Fruit fly (Drosophila melanogaster) whole organism, embryonic: Measurements from ENCODE around the gene CG31174.
A peak's percentile ranks its signal among the peaks of the same experiment; 100 is the strongest.

Source experiments
- Awh ChIP-seq: fragments of 200-800 bp; sonication (Bioruptor generic); IDR thresholded peaks from 2 replicates; pipeline ENCODE4, ENCODE4 v1.3.6; 2022; ENCODE audit warnings: missing biosample characterization, missing genetic modification characterization
- CG10209 ChIP-seq: fragments of 200-800 bp; sonication (Bioruptor generic); optimal IDR thresholded peaks from 3 replicates; lab custom pipeline; 2017; ENCODE audit warnings: missing biosample characterization, mild to moderate bottlenecking, missing genetic modification characterization, missing genetic modification reagents
- CG10366 ChIP-seq: fragments of 200-800 bp; sonication (Bioruptor generic); IDR thresholded peaks from 2 replicates; pipeline ENCODE4 v1.3.6; 2022; ENCODE audit warnings: missing biosample characterization, missing genetic modification characterization
- CG10431 ChIP-seq: fragments of 200-800 bp; sonication (Bioruptor generic); optimal IDR thresholded peaks from 3 replicates; lab custom pipeline; 2018; ENCODE audit warnings: missing biosample characterization, mild to moderate bottlenecking, missing genetic modification characterization
- CG11504 ChIP-seq: fragments of 200-800 bp; sonication (Bioruptor generic); optimal IDR thresholded peaks from 3 replicates; lab custom pipeline; 2019; ENCODE audit warnings: missing biosample characterization, mild to moderate bottlenecking, missing genetic modification characterization, moderate library complexity
- CG12391 ChIP-seq: fragments of 200-800 bp; sonication (Bioruptor generic); optimal IDR thresholded peaks from 3 replicates; lab custom pipeline; 2018; ENCODE audit warnings: missing biosample characterization, mild to moderate bottlenecking, missing genetic modification characterization, moderate library complexity
- CG13424 ChIP-seq: fragments of 200-800 bp; sonication (Bioruptor generic); optimal IDR thresholded peaks from 2 replicates; lab custom pipeline; 2019; ENCODE audit warnings: missing biosample characterization, mild to moderate bottlenecking, missing genetic modification characterization, moderate library complexity
- CG15073 ChIP-seq: fragments of 200-800 bp; sonication (Bioruptor generic); optimal IDR thresholded peaks from 2 replicates; lab custom pipeline; 2016; ENCODE audit warnings: missing biosample characterization, missing genetic modification characterization
- CG15269 ChIP-seq: fragments of 200-800 bp; sonication (Bioruptor generic); optimal IDR thresholded peaks from 2 replicates; lab custom pipeline; 2018; ENCODE audit warnings: missing biosample characterization, mild to moderate bottlenecking, missing genetic modification characterization, moderate library complexity
- CG17328 ChIP-seq: fragments of 200-800 bp; sonication (Bioruptor generic); IDR thresholded peaks from 2 replicates; pipeline ENCODE4 v1.3.6; 2022; ENCODE audit warnings: missing biosample characterization, missing genetic modification characterization
- CG17359 ChIP-seq: fragments of 200-800 bp; sonication (Bioruptor generic); optimal IDR thresholded peaks from 3 replicates; lab custom pipeline; 2018; ENCODE audit warnings: missing biosample characterization, mild to moderate bottlenecking, missing genetic modification characterization, moderate library complexity
- CG17829 ChIP-seq: fragments of 200-800 bp; optimal IDR thresholded peaks from 2 replicates; lab custom pipeline; 2019; ENCODE audit warnings: missing biosample characterization, mild to moderate bottlenecking, missing genetic modification characterization, moderate library complexity
- CG2199 ChIP-seq: fragments of 200-800 bp; sonication (Bioruptor generic); IDR thresholded peaks from 3 replicates; pipeline ENCODE4 v1.3.6; 2022; ENCODE audit warnings: missing biosample characterization, missing genetic modification characterization
- CG2678 ChIP-seq: fragments of 200-800 bp; sonication (Bioruptor generic); optimal IDR thresholded peaks from 3 replicates; lab custom pipeline; 2019; ENCODE audit warnings: missing biosample characterization, mild to moderate bottlenecking, missing genetic modification characterization, moderate library complexity
- CG31441 ChIP-seq: fragments of 200-800 bp; sonication (Bioruptor generic); IDR thresholded peaks from 2 replicates; pipeline ENCODE4 v1.3.6; 2022; ENCODE audit warnings: missing biosample characterization, missing genetic modification characterization
- CG6683 ChIP-seq: fragments of 200-800 bp; sonication (Bioruptor generic); optimal IDR thresholded peaks from 2 replicates; lab custom pipeline; 2017; ENCODE audit warnings: missing biosample characterization, mild to moderate bottlenecking, missing genetic modification characterization, missing genetic modification reagents
- CG6813 ChIP-seq: fragments of 200-800 bp; sonication (Bioruptor generic); optimal IDR thresholded peaks from 2 replicates; lab custom pipeline; 2017; ENCODE audit warnings: missing biosample characterization, missing genetic modification characterization, mild to moderate bottlenecking, moderate library complexity, missing genetic modification reagents
- CG7839 ChIP-seq: fragments of 200-800 bp; sonication (Bioruptor generic); optimal IDR thresholded peaks from 3 replicates; lab custom pipeline; 2018; ENCODE audit warnings: missing biosample characterization, mild to moderate bottlenecking, missing genetic modification characterization, moderate library complexity
- CG8388 ChIP-seq: fragments of 200-800 bp; sonication (Bioruptor generic); optimal IDR thresholded peaks from 2 replicates; lab custom pipeline; 2019; ENCODE audit warnings: missing biosample characterization, mild to moderate bottlenecking, missing genetic modification characterization, moderate library complexity
- Fer3 ChIP-seq: fragments of 200-800 bp; sonication (Bioruptor generic); optimal IDR thresholded peaks from 2 replicates; lab custom pipeline; 2018; ENCODE audit warnings: missing biosample characterization, mild to moderate bottlenecking, missing genetic modification characterization, moderate library complexity
- Hr51 ChIP-seq, 2 experiments: fragments of 200-800 bp; sonication (Bioruptor generic); optimal IDR thresholded peaks; 2 replicates in 1 of 2; 3 replicates in 1 of 2; lab custom pipeline; 2016 to 2018; ENCODE audit warnings: missing biosample characterization in 2 of 2, missing genetic modification characterization in 2 of 2, mild to moderate bottlenecking in 1 of 2, moderate library complexity in 1 of 2
- NK7.1 ChIP-seq: fragments of 200-800 bp; sonication (Bioruptor generic); optimal IDR thresholded peaks from 3 replicates; lab custom pipeline; 2016; ENCODE audit warnings: missing biosample characterization, missing genetic modification characterization
- Opbp ChIP-seq: fragments of 200-800 bp; sonication (Bioruptor generic); IDR thresholded peaks from 3 replicates; pipeline ENCODE4 v1.3.6; 2022; ENCODE audit warnings: missing biosample characterization, missing genetic modification characterization; ENCODE audit not compliant: partially characterized antibody
- Rfx ChIP-seq: fragments of 200-800 bp; sonication (Bioruptor generic); IDR thresholded peaks from 2 replicates; pipeline ENCODE4 v1.3.6; 2022; ENCODE audit warnings: missing biosample characterization, missing genetic modification characterization
- Sox100B ChIP-seq: fragments of 200-800 bp; sonication (Bioruptor generic); optimal IDR thresholded peaks from 3 replicates; lab custom pipeline; 2018; ENCODE audit warnings: missing biosample characterization, mild to moderate bottlenecking, missing genetic modification characterization
- Xrp1 ChIP-seq: fragments of 200-800 bp; sonication (Bioruptor generic); IDR thresholded peaks from 2 replicates; pipeline ENCODE4 v1.3.6; 2022; ENCODE audit warnings: missing biosample characterization, missing genetic modification characterization
- ase ChIP-seq: fragments of 200-800 bp; sonication (Bioruptor generic); IDR thresholded peaks from 3 replicates; pipeline ENCODE4 v1.3.6; 2022; ENCODE audit warnings: missing biosample characterization, missing genetic modification characterization
- bsh ChIP-seq, 2 experiments: fragments of 200-800 bp; sonication (Bioruptor generic); optimal IDR thresholded peaks; 2 replicates each; lab custom pipeline; 2017 to 2018; ENCODE audit warnings: mild to moderate bottlenecking in 2 of 2, missing biosample characterization in 2 of 2, missing genetic modification characterization in 2 of 2, moderate library complexity in 1 of 2
- fd64A ChIP-seq: fragments of 200-800 bp; sonication (Bioruptor generic); optimal IDR thresholded peaks from 3 replicates; lab custom pipeline; 2018; ENCODE audit warnings: missing biosample characterization, mild to moderate bottlenecking, missing genetic modification characterization
- gce ChIP-seq: fragments of 200-800 bp; sonication (Bioruptor generic); IDR thresholded peaks from 3 replicates; pipeline ENCODE4 v1.3.6; 2022; ENCODE audit warnings: missing biosample characterization, missing genetic modification characterization
- gsb-n ChIP-seq: fragments of 200-800 bp; sonication (Bioruptor generic); optimal IDR thresholded peaks from 3 replicates; lab custom pipeline; 2018; ENCODE audit warnings: missing biosample characterization, mild to moderate bottlenecking, missing genetic modification characterization
- h ChIP-seq: fragments of >200 bp; optimal IDR thresholded peaks from 2 replicates; lab custom pipeline; 2017
- her ChIP-seq: fragments of 200-800 bp; sonication (Bioruptor generic); optimal IDR thresholded peaks from 2 replicates; lab custom pipeline; 2016; ENCODE audit warnings: missing biosample characterization, missing genetic modification characterization
- inv ChIP-seq: fragments of 200-800 bp; sonication (Bioruptor generic); IDR thresholded peaks from 2 replicates; pipeline ENCODE4 v1.3.6; 2022; ENCODE audit warnings: missing biosample characterization, missing genetic modification characterization; ENCODE audit not compliant: partially characterized antibody
- row ChIP-seq: fragments of 200-800 bp; sonication (Bioruptor generic); IDR thresholded peaks from 3 replicates; pipeline ENCODE4 v1.3.6; 2022; ENCODE audit warnings: missing biosample characterization, missing genetic modification characterization
- schlank ChIP-seq: fragments of 200-800 bp; sonication (Bioruptor generic); optimal IDR thresholded peaks from 2 replicates; lab custom pipeline; 2018; ENCODE audit warnings: missing biosample characterization, mild to moderate bottlenecking, missing genetic modification characterization
- sens ChIP-seq: fragments of 200-800 bp; sonication (Bioruptor generic); peaks from one replicate; lab custom pipeline; 2016; ENCODE audit warnings: missing biosample characterization, missing genetic modification characterization
- shn ChIP-seq: fragments of 200-800 bp; sonication (Bioruptor generic); optimal IDR thresholded peaks from 3 replicates; lab custom pipeline; 2016; ENCODE audit warnings: missing biosample characterization, missing genetic modification characterization
- sisA ChIP-seq: fragments of 200-800 bp; sonication (Bioruptor generic); IDR thresholded peaks from 2 replicates; pipeline ENCODE4 v1.3.6; 2022; ENCODE audit warnings: missing biosample characterization, missing genetic modification characterization
- so ChIP-seq: fragments of 200-800 bp; sonication (Bioruptor generic); IDR thresholded peaks from 3 replicates; pipeline ENCODE4 v1.3.6; 2022; ENCODE audit warnings: missing biosample characterization, missing genetic modification characterization
- sqz ChIP-seq: fragments of 200-800 bp; sonication (Bioruptor generic); optimal IDR thresholded peaks from 3 replicates; lab custom pipeline; 2018; ENCODE audit warnings: missing biosample characterization, mild to moderate bottlenecking, missing genetic modification characterization
- usp ChIP-seq: fragments of >200 bp; optimal IDR thresholded peaks from 2 replicates; lab custom pipeline; 2017; ENCODE audit warnings: missing biosample characterization, missing genetic modification characterization
- vvl ChIP-seq: fragments of 200-800 bp; sonication (Bioruptor generic); IDR thresholded peaks from 2 replicates; pipeline ENCODE4 v1.3.6; 2022; ENCODE audit warnings: missing biosample characterization, missing genetic modification characterization
- zfh1 ChIP-seq: fragments of 200-800 bp; sonication (Bioruptor generic); IDR thresholded peaks from 3 replicates; pipeline ENCODE4 v1.3.6; 2022; ENCODE audit warnings: missing biosample characterization, missing genetic modification characterization

CG31174 gene

DNA sequence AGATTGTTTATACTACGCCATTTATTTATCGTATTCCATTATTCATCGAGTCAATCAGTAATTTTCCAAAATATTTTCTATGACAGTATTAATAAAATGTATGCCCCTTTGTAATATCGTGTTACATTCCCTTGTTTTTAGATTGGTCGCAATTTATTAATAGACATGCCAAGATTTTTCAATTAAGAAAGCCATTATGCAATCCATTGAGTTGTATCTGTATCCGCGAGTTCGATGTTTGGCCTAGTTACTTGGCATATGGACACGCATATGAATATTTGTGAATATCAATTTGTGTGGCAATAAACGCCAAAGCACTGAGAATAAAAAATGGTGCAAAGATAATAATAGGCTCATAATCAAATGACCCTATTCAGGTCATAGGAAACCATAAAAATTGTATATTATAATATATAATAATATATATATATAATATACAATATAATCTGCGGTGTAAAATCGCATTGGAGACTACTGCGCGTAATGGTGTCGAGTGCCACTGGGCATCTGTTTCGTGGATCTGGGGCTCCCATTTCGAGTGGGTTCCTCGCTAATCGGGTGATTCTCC is 5.4 kb downstream of the CG31174 start (continued):
- TF ChIP-seq Hr51 (GFP tag; optimal IDR thresholded peaks at IDR 0.05; lab: Kevin White, UChicago) (peak in 1 of 2 experiments; percentile 64), so (GFP tag; lab: Robert Waterston, UW) (no peak), sens (GFP tag; lab: Kevin White, UChicago) (peak; percentile 19), CG17359 (tag; lab: Kevin White, UChicago) (peak; percentile 19), CG15269 (peak; percentile 32), fd64A (GFP tag; lab: Kevin White, UChicago) (no peak), NK7.1 (GFP tag; lab: Kevin White, UChicago) (no peak), row (GFP tag; lab: Robert Waterston, UW) (peak; percentile 43), usp (GFP tag; lab: Kevin White, UChicago) (no peak), CG31441 (GFP tag; lab: Robert Waterston, UW) (0 out of 2 replicates have a peak, but pooled peaks have one; percentile 29), bsh (GFP tag; optimal IDR thresholded peaks at IDR 0.05; lab: Kevin White, UChicago) (no peak), Opbp (GFP tag; lab: Robert Waterston, UW) (no peak), shn (no peak), Fer3 (peak; percentile 17), CG7839 (tag; lab: Kevin White, UChicago) (peak; percentile 20), CG17829 (tag; lab: Kevin White, UChicago) (peak; percentile 4), CG2678 (tag; lab: Kevin White, UChicago) (peak; percentile 38), Rfx (GFP tag; lab: Robert Waterston, UW) (0 out of 2 replicates have a peak, but pooled peaks have one; percentile 7), CG10431 (GFP tag; lab: Kevin White, UChicago) (no peak), CG12391 (peak; percentile 43), Awh (GFP tag; lab: Robert Waterston, UW) (no peak), CG6813 (GFP tag; lab: Kevin White, UChicago) (peak; percentile 5), sisA (GFP tag; lab: Robert Waterston, UW) (0 out of 2 replicates have a peak, but pooled peaks have one; percentile 7), CG17328 (GFP tag; lab: Robert Waterston, UW) (peak; percentile 25; the same call in 1 of the 2 replicates), Xrp1 (GFP tag; lab: Robert Waterston, UW) (0 out of 2 replicates have a peak, but pooled peaks have one; percentile 35), CG10366 (GFP tag; lab: Robert Waterston, UW) (0 out of 2 replicates have a peak, but pooled peaks have one; percentile 9)

dm6 chr3R:21862868-21863267 is 6.4 kb downstream of the CG31174 start:
- TF ChIP-seq CG10366 (GFP tag; lab: Robert Waterston, UW): no peak
- no peak for TF ChIP-seq sqz (GFP tag; lab: Kevin White, UChicago)
- no peak for TF ChIP-seq ase
- TF ChIP-seq CG11504 (tag; lab: Kevin White, UChicago): peak; percentile 7
- TF ChIP-seq zfh1: no peak
- no peak for TF ChIP-seq h (lab: Kevin White, UChicago)
- peak; percentile 36; the same call in 1 of the 2 replicates for TF ChIP-seq vvl (GFP tag; lab: Robert Waterston, UW)
- peak; percentile 3 for TF ChIP-seq Sox100B (GFP tag; lab: Kevin White, UChicago)
- TF ChIP-seq gsb-n (tag; lab: Kevin White, UChicago): peak; percentile 34
- TF ChIP-seq schlank (tag; lab: Kevin White, UChicago): no peak
- peak; percentile 6; the same call in 1 of the 3 replicates for TF ChIP-seq CG2199
- TF ChIP-seq inv (GFP tag; lab: Robert Waterston, UW): no peak
- TF ChIP-seq CG8388: no peak
- TF ChIP-seq CG13424: no peak
- peak; percentile 80 for TF ChIP-seq CG15073 (GFP tag; lab: Kevin White, UChicago)
- TF ChIP-seq CG10209 (GFP tag; lab: Kevin White, UChicago): no peak
- TF ChIP-seq Rfx (GFP tag; lab: Robert Waterston, UW): no peak
- TF ChIP-seq CG6683 (GFP tag; lab: Kevin White, UChicago): no peak
- no peak for TF ChIP-seq her
- TF ChIP-seq gce: no peak
